Fruit fly (Drosophila melanogaster) whole organism, embryonic: Measurements from ENCODE around the gene mRpL50.
A peak's percentile ranks its signal among the peaks of the same experiment; 100 is the strongest.

Source experiments
- Awh ChIP-seq: fragments of 200-800 bp; sonication (Bioruptor generic); IDR thresholded peaks from 2 replicates; pipeline ENCODE4, ENCODE4 v1.3.6; 2022; ENCODE audit warnings: missing biosample characterization, missing genetic modification characterization
- B-H2 ChIP-seq: fragments of 200-800 bp; sonication (Bioruptor generic); optimal IDR thresholded peaks from 2 replicates; lab custom pipeline; 2018; ENCODE audit warnings: missing biosample characterization, mild to moderate bottlenecking, missing genetic modification characterization
- BEAF-32 ChIP-seq: fragments of 200-800 bp; sonication (Bioruptor generic); optimal IDR thresholded peaks from 3 replicates; lab custom pipeline; 2017; ENCODE audit warnings: missing biosample characterization, missing genetic modification characterization, mild to moderate bottlenecking, moderate library complexity, missing genetic modification reagents
- CG10209 ChIP-seq: fragments of 200-800 bp; sonication (Bioruptor generic); optimal IDR thresholded peaks from 3 replicates; lab custom pipeline; 2017; ENCODE audit warnings: missing biosample characterization, mild to moderate bottlenecking, missing genetic modification characterization, missing genetic modification reagents
- CG10267 ChIP-seq: fragments of 200-800 bp; sonication (Bioruptor generic); optimal IDR thresholded peaks from 2 replicates; lab custom pipeline; 2018; ENCODE audit warnings: missing biosample characterization, mild to moderate bottlenecking, missing genetic modification characterization, moderate library complexity
- CG10543 ChIP-seq: fragments of 200-800 bp; sonication (Bioruptor generic); optimal IDR thresholded peaks from 3 replicates; lab custom pipeline; 2017; ENCODE audit warnings: missing biosample characterization, mild to moderate bottlenecking, missing genetic modification characterization, moderate library complexity
- CG13287 ChIP-seq: fragments of 200-800 bp; sonication (Bioruptor generic); IDR thresholded peaks from 2 replicates; pipeline ENCODE4 v1.3.6; 2022; ENCODE audit warnings: missing biosample characterization, missing genetic modification characterization; ENCODE audit not compliant: partially characterized antibody
- CG13894 ChIP-seq: fragments of 200-800 bp; sonication (Bioruptor generic); optimal IDR thresholded peaks from 3 replicates; lab custom pipeline; 2018; ENCODE audit warnings: missing biosample characterization, mild to moderate bottlenecking, missing genetic modification characterization, moderate library complexity
- CG14441 ChIP-seq: fragments of 200-800 bp; sonication (Bioruptor generic); IDR thresholded peaks from 2 replicates; pipeline ENCODE4 v1.3.6; 2022; ENCODE audit warnings: missing biosample characterization, missing genetic modification characterization
- CG14710 ChIP-seq: fragments of 200-800 bp; sonication (Bioruptor generic); optimal IDR thresholded peaks from 3 replicates; lab custom pipeline; 2019; ENCODE audit warnings: missing biosample characterization, mild to moderate bottlenecking, missing genetic modification characterization, moderate library complexity
- CG15073 ChIP-seq: fragments of 200-800 bp; sonication (Bioruptor generic); optimal IDR thresholded peaks from 2 replicates; lab custom pipeline; 2016; ENCODE audit warnings: missing biosample characterization, missing genetic modification characterization
- CG16863 ChIP-seq: fragments of 200-800 bp; sonication (Bioruptor generic); optimal IDR thresholded peaks from 3 replicates; lab custom pipeline; 2016; ENCODE audit warnings: missing biosample characterization, missing genetic modification characterization
- CG18764 ChIP-seq: fragments of 200-800 bp; sonication (Bioruptor generic); optimal IDR thresholded peaks from 3 replicates; lab custom pipeline; 2016; ENCODE audit warnings: missing biosample characterization, missing genetic modification characterization
- CG4617 ChIP-seq: fragments of 200-800 bp; sonication (Bioruptor generic); optimal IDR thresholded peaks from 3 replicates; lab custom pipeline; 2016; ENCODE audit warnings: missing biosample characterization, missing genetic modification characterization, borderline replicate concordance
- CG4820 ChIP-seq: fragments of 200-800 bp; sonication (Bioruptor generic); optimal IDR thresholded peaks from 3 replicates; lab custom pipeline; 2016; ENCODE audit warnings: missing biosample characterization, missing genetic modification characterization
- CG4854 ChIP-seq: fragments of 200-800 bp; sonication (Bioruptor generic); optimal IDR thresholded peaks from 2 replicates; lab custom pipeline; 2016; ENCODE audit warnings: missing biosample characterization, missing genetic modification characterization, inconsistent platforms
- CG6175 ChIP-seq: fragments of 200-800 bp; sonication (Bioruptor generic); IDR thresholded peaks from 3 replicates; pipeline ENCODE4 v1.3.6; 2022; ENCODE audit warnings: missing biosample characterization, missing genetic modification characterization
- CG8089 ChIP-seq: fragments of 200-800 bp; sonication (Bioruptor generic); optimal IDR thresholded peaks from 3 replicates; lab custom pipeline; 2016; ENCODE audit warnings: missing biosample characterization, missing genetic modification characterization
- CG8924 ChIP-seq: fragments of 200-800 bp; optimal IDR thresholded peaks from 3 replicates; lab custom pipeline; 2019; ENCODE audit warnings: missing biosample characterization, mild to moderate bottlenecking, missing genetic modification characterization, moderate library complexity
- CG9797 ChIP-seq: fragments of 200-800 bp; sonication (Bioruptor generic); optimal IDR thresholded peaks from 3 replicates; lab custom pipeline; 2018; ENCODE audit warnings: missing biosample characterization, mild to moderate bottlenecking, missing genetic modification characterization
- D19A ChIP-seq: fragments of 200-800 bp; optimal IDR thresholded peaks from 3 replicates; lab custom pipeline; 2019; ENCODE audit warnings: missing biosample characterization, mild to moderate bottlenecking, missing genetic modification characterization, moderate library complexity
- Dfd ChIP-seq, 2 experiments: fragments of >200 bp; optimal IDR thresholded peaks; 2 replicates each; lab custom pipeline; 2017; ENCODE audit warnings: missing biosample characterization in 2 of 2, missing genetic modification characterization in 2 of 2
- Dll ChIP-seq: fragments of 200-800 bp; sonication (Bioruptor generic); IDR thresholded peaks from 4 replicates; pipeline ENCODE4 v1.3.6; 2022; ENCODE audit warnings: missing biosample characterization, missing genetic modification characterization; ENCODE audit not compliant: partially characterized antibody
- Dp ChIP-seq: fragments of 200-800 bp; sonication (Bioruptor generic); optimal IDR thresholded peaks from 2 replicates; lab custom pipeline; 2018; ENCODE audit warnings: missing biosample characterization, mild to moderate bottlenecking, missing genetic modification characterization, moderate library complexity
- E2f2 ChIP-seq: fragments of 200-800 bp; sonication (Bioruptor generic); IDR thresholded peaks from 2 replicates; pipeline ENCODE4 v1.3.6; 2022; ENCODE audit warnings: missing biosample characterization, missing genetic modification characterization
- Elba2 ChIP-seq: fragments of 200-800 bp; sonication (Bioruptor generic); optimal IDR thresholded peaks from 3 replicates; lab custom pipeline; 2016; ENCODE audit warnings: missing biosample characterization, missing genetic modification characterization
- Hand ChIP-seq: fragments of 200-800 bp; sonication (Bioruptor generic); optimal IDR thresholded peaks from 2 replicates; lab custom pipeline; 2017; ENCODE audit warnings: mild to moderate bottlenecking, missing biosample characterization, missing genetic modification reagents, missing genetic modification characterization
- Hr39 ChIP-seq: fragments of >200 bp; optimal IDR thresholded peaks from 2 replicates; lab custom pipeline; 2017
- MBD-R2 ChIP-seq: fragments of 200-800 bp; sonication (Bioruptor generic); IDR thresholded peaks from 2 replicates; pipeline ENCODE4 v1.3.6; 2022; ENCODE audit warnings: missing biosample characterization, missing genetic modification characterization
- MESR4 ChIP-seq: fragments of 200-800 bp; sonication (Bioruptor generic); optimal IDR thresholded peaks from 2 replicates; lab custom pipeline; 2018; ENCODE audit warnings: missing biosample characterization, mild to moderate bottlenecking, missing genetic modification characterization, moderate library complexity
- Pdp1 ChIP-seq, 2 experiments: fragments of 200-800 bp; sonication (Bioruptor generic); optimal IDR thresholded peaks; 3 replicates each; lab custom pipeline; 2016; ENCODE audit warnings: missing biosample characterization in 2 of 2, missing genetic modification characterization in 2 of 2, mild to moderate bottlenecking in 1 of 2, moderate library complexity in 1 of 2
- Scr ChIP-seq: fragments of 200-800 bp; sonication (Bioruptor generic); IDR thresholded peaks from 2 replicates; pipeline ENCODE4 v1.3.6; 2022; ENCODE audit warnings: missing biosample characterization, missing genetic modification characterization; ENCODE audit not compliant: partially characterized antibody
- YL-1 ChIP-seq: fragments of 200-800 bp; sonication (Bioruptor generic); optimal IDR thresholded peaks from 3 replicates; lab custom pipeline; 2017; ENCODE audit warnings: missing biosample characterization, mild to moderate bottlenecking, missing genetic modification characterization
- amos ChIP-seq: fragments of 200-800 bp; sonication (Bioruptor generic); IDR thresholded peaks from 2 replicates; pipeline ENCODE4 v1.3.6; 2022; ENCODE audit warnings: missing biosample characterization, missing genetic modification characterization; ENCODE audit not compliant: partially characterized antibody
- bigmax ChIP-seq: fragments of 200-800 bp; sonication (Bioruptor generic); optimal IDR thresholded peaks from 2 replicates; lab custom pipeline; 2018; ENCODE audit warnings: missing biosample characterization, mild to moderate bottlenecking, missing genetic modification characterization
- cg ChIP-seq: fragments of 200-800 bp; sonication (Bioruptor generic); optimal IDR thresholded peaks from 3 replicates; lab custom pipeline; 2019; ENCODE audit warnings: missing biosample characterization, mild to moderate bottlenecking, missing genetic modification characterization, moderate library complexity
- chif ChIP-seq, 2 experiments: fragments of 200-800 bp; sonication (Bioruptor generic); optimal IDR thresholded peaks; 3 replicates each; lab custom pipeline; 2016; ENCODE audit warnings: missing biosample characterization in 2 of 2, missing genetic modification characterization in 2 of 2
- dati ChIP-seq: fragments of 200-800 bp; sonication (Bioruptor generic); IDR thresholded peaks from 2 replicates; pipeline ENCODE4 v1.3.6; 2022; ENCODE audit warnings: missing biosample characterization, missing genetic modification characterization
- gfzf ChIP-seq: fragments of 200-800 bp; sonication (Bioruptor generic); optimal IDR thresholded peaks from 2 replicates; lab custom pipeline; 2016; ENCODE audit warnings: missing biosample characterization, mild to moderate bottlenecking, missing genetic modification characterization, moderate library complexity
- grn ChIP-seq: fragments of 200-800 bp; sonication (Bioruptor generic); optimal IDR thresholded peaks from 3 replicates; lab custom pipeline; 2017; ENCODE audit warnings: missing biosample characterization, missing genetic modification characterization
- kni ChIP-seq: fragments of 200-800 bp; sonication (Bioruptor generic); optimal IDR thresholded peaks from 3 replicates; lab custom pipeline; 2017; ENCODE audit warnings: mild to moderate bottlenecking, missing biosample characterization, missing genetic modification reagents, missing genetic modification characterization
- pho ChIP-seq: fragments of 200-800 bp; sonication (Bioruptor generic); optimal IDR thresholded peaks from 2 replicates; lab custom pipeline; 2016; ENCODE audit warnings: missing biosample characterization, missing genetic modification characterization
- pzg ChIP-seq: fragments of 200-800 bp; sonication (Bioruptor generic); optimal IDR thresholded peaks from 3 replicates; lab custom pipeline; 2018; ENCODE audit warnings: missing biosample characterization, mild to moderate bottlenecking, missing genetic modification characterization, moderate library complexity
- sens ChIP-seq: fragments of 200-800 bp; sonication (Bioruptor generic); peaks from one replicate; lab custom pipeline; 2016; ENCODE audit warnings: missing biosample characterization, missing genetic modification characterization
- stwl ChIP-seq: fragments of 200-800 bp; sonication (Bioruptor generic); optimal IDR thresholded peaks from 3 replicates; lab custom pipeline; 2018; ENCODE audit warnings: missing biosample characterization, mild to moderate bottlenecking, missing genetic modification characterization, moderate library complexity
- unc-4 ChIP-seq: fragments of 200-800 bp; sonication (Bioruptor generic); IDR thresholded peaks from 2 replicates; pipeline ENCODE4 v1.3.6; 2022; ENCODE audit warnings: missing biosample characterization, missing genetic modification characterization; ENCODE audit not compliant: partially characterized antibody

Gene mRpL50

dm6 chr3L:7241217-7241859 is 2.4 kb downstream of the mRpL50 start, which contains the start of the genes RpL18 and Neos (continued):
- TF ChIP-seq CG10209 (GFP tag; lab: Kevin White, UChicago), result peak; percentile 78
- TF ChIP-seq CG16863 (GFP tag; lab: Kevin White, UChicago), result peak; percentile 55
- TF ChIP-seq cg (GFP tag; lab: Kevin White, UChicago), result no peak
- no peak for TF ChIP-seq CG6175 (GFP tag; lab: Robert Waterston, UW)
- TF ChIP-seq CG18764 (GFP tag; lab: Kevin White, UChicago), result peak; percentile 51
- no peak for TF ChIP-seq CG15073 (GFP tag; lab: Kevin White, UChicago)
- TF ChIP-seq D19A (tag; lab: Kevin White, UChicago), result no peak
- TF ChIP-seq Dfd (GFP tag; optimal IDR thresholded peaks at IDR 0.05; lab: Kevin White, UChicago), result no peak
- peak; percentile 59 for TF ChIP-seq CG14441
- peak; percentile 41; the same call in 1 of the 2 replicates for TF ChIP-seq Awh
- peak; percentile 56 for TF ChIP-seq Hand (GFP tag; lab: Kevin White, UChicago)
- peak; percentile 74 for TF ChIP-seq pho
- no peak for TF ChIP-seq Hr39 (lab: Kevin White, UChicago)
- TF ChIP-seq B-H2 (GFP tag; lab: Kevin White, UChicago), result peak; percentile 78
- TF ChIP-seq amos (GFP tag; lab: Robert Waterston, UW), result no peak
- TF ChIP-seq CG4820 (GFP tag; lab: Kevin White, UChicago), result peak; percentile 46
- peak; percentile 14 for TF ChIP-seq Elba2 (GFP tag; lab: Kevin White, UChicago)
- TF ChIP-seq, all 482 proteins: peak for 347

dm6 chr3L:7238072-7238759 is 5.5 kb downstream of the mRpL50 start, which contains the start of the genes CG14829 and BHD:
CG14829 (minus strand) TSS chr3L:7238122.
BHD (plus strand) TSS chr3L:7238542.
- TF ChIP-seq pzg (peak; percentile 48), chif (GFP tag; optimal IDR thresholded peaks at IDR 0.05; lab: Kevin White, UChicago) (no peak), E2f2 (GFP tag; lab: Robert Waterston, UW) (peak; percentile 65; the same call in 1 of the 2 replicates), CG13894 (tag; lab: Kevin White, UChicago) (no peak), Dp (GFP tag; lab: Kevin White, UChicago) (peak; percentile 63), CG10543 (GFP tag; lab: Kevin White, UChicago) (no peak), Pdp1 (GFP tag; optimal IDR thresholded peaks at IDR 0.05; lab: Kevin White, UChicago) (peak in 1 of 2 experiments; percentile 66), CG13287 (peak; percentile 29; the same call in 1 of the 2 replicates), Dll (GFP tag; lab: Robert Waterston, UW) (peak; percentile 49; the same call in 1 of the 4 replicates), CG9797 (GFP tag; lab: Kevin White, UChicago) (peak; percentile 60), unc-4 (GFP tag; lab: Robert Waterston, UW) (0 out of 2 replicates have a peak, but pooled peaks have one; percentile 14), bigmax (GFP tag; lab: Kevin White, UChicago) (peak; percentile 61), CG8924 (tag; lab: Kevin White, UChicago) (peak; percentile 23), BEAF-32 (GFP tag; lab: Kevin White, UChicago) (peak; percentile 42), CG8089 (GFP tag; lab: Kevin White, UChicago) (no peak), kni (GFP tag; lab: Kevin White, UChicago) (no peak), CG4617 (peak; percentile 22), dati (GFP tag; lab: Robert Waterston, UW) (no peak), MESR4 (GFP tag; lab: Kevin White, UChicago) (peak; percentile 42), MBD-R2 (peak; percentile 59), amos (GFP tag; lab: Robert Waterston, UW) (peak; percentile 13; the same call in 1 of the 2 replicates), gfzf (peak; percentile 71), Scr (GFP tag; lab: Robert Waterston, UW) (0 out of 2 replicates have a peak, but pooled peaks have one; percentile 14), YL-1 (GFP tag; lab: Kevin White, UChicago) (peak; percentile 48), CG14710 (tag; lab: Kevin White, UChicago) (peak; percentile 21), CG4854 (no peak), sens (peak; percentile 29), grn (GFP tag; lab: Kevin White, UChicago) (no peak), stwl (tag; lab: Kevin White, UChicago) (peak; percentile 86), CG10267 (peak; percentile 40)
